Worm (Caenorhabditis elegans) whole organism, midembryonic: ENCODE results near the gene Y44A6D.3.

ENCODE experiments used
- T22C8.4 ChIP-seq: fragments of 200-800 bp; sonication (Bioruptor generic); IDR thresholded peaks from 2 replicates; pipeline ENCODE4 v1.3.6; 2022; ENCODE audit warnings: missing genetic modification characterization, missing compliant biosample characterization
- cog-1 ChIP-seq: sonication (generic microtip); optimal IDR thresholded peaks from 2 replicates; lab custom pipeline; 2016; ENCODE audit warnings: missing genetic modification characterization, missing compliant biosample characterization
- flt-1 ChIP-seq: fragments of 200-800 bp; sonication (Bioruptor generic); IDR thresholded peaks from 2 replicates; pipeline ENCODE4 v1.3.6; 2022; ENCODE audit warnings: missing genetic modification characterization, missing compliant biosample characterization
- klf-2 ChIP-seq: fragments of 200-800 bp; sonication (Bioruptor generic); conservative IDR thresholded peaks from 2 replicates; pipeline ENCODE4 v1.3.6; 2022; ENCODE audit warnings: missing genetic modification reagents, missing genetic modification characterization, missing compliant biosample characterization
- med-1 ChIP-seq: sonication (generic microtip); optimal IDR thresholded peaks from 2 replicates; lab custom pipeline; 2017; ENCODE audit warnings: missing genetic modification characterization, mild to moderate bottlenecking, missing compliant biosample characterization, antibody characterized with exemption, missing genetic modification reagents; ENCODE audit not compliant: insufficient read depth
- ref-1 ChIP-seq: fragments of 200-800 bp; sonication (Bioruptor generic); conservative IDR thresholded peaks from 2 replicates; pipeline ENCODE4 v1.3.6; 2022; ENCODE audit warnings: missing genetic modification reagents, missing genetic modification characterization, missing compliant biosample characterization
- tab-1 ChIP-seq: fragments of 200-800 bp; sonication (Bioruptor generic); IDR thresholded peaks from 2 replicates; pipeline ENCODE4 v1.3.6; 2022; ENCODE audit warnings: missing genetic modification characterization, missing compliant biosample characterization
- ztf-23 ChIP-seq: fragments of 200-800 bp; sonication (Bioruptor generic); IDR thresholded peaks from 2 replicates; pipeline ENCODE4 v1.3.6; 2022; ENCODE audit warnings: missing genetic modification reagents, missing genetic modification characterization, missing compliant biosample characterization
- ztf-29 ChIP-seq: fragments of 200-800 bp; sonication (Bioruptor generic); IDR thresholded peaks from 2 replicates; pipeline ENCODE4 v1.3.6; 2022; ENCODE audit warnings: missing genetic modification reagents, missing genetic modification characterization, missing compliant biosample characterization

Gene Y44A6D.3

DNA sequence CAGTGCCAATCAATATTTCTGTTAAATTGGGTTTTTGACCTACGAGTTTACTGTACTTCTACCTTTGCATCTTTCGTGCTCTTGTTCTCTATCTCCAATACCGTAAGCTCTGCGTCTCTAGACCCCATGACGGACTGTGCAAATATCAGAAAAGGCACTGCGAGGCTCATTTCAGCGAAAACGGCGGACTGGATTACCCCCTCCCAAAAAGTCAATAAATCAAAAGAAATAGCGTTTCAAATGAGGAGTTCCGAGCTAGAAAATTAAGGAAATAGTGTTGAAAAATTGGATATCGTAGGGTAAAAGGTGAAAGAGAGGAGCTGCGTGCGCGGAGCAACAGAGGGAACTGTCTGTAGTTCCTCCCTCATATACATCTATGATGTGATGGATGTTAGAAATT, 30.5 kb downstream of the Y44A6D.3 start:
- TF ChIP-seq med-1 (GFP tag; lab: Kevin White, UChicago) (no peak), ref-1 (GFP tag; lab: Robert Waterston, UW) (no peak), cog-1 (tag; lab: Kevin White, UChicago) (no peak), klf-2 (no peak), ztf-29 (GFP tag; lab: Robert Waterston, UW) (no peak), T22C8.4 (GFP tag; lab: Robert Waterston, UW) (no peak), ztf-23 (GFP tag; lab: Robert Waterston, UW) (no peak), tab-1 (GFP tag; lab: Robert Waterston, UW) (no peak), flt-1 (GFP tag; lab: Robert Waterston, UW) (no peak)

DNA sequence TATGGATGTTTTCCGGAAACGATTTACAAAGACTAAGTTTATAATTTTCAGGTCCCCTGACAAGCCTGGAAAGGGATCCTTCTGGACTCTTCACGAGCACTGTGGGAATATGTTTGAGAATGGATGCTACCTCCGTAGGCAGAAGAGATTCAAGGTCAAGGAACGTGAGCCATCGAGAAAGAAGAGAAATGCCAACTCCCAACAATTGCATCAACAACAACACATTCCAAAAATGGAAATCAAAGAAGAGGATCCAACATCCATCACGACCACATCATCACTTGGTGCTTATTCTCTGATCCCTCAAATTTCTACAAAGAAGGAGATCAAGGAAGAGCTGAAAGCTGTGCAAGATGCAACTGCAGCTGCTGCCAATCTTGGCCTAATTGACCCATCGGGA, 34.1 kb downstream of the Y44A6D.3 start:
- TF ChIP-seq T22C8.4 (GFP tag; lab: Robert Waterston, UW) (no peak), ztf-23 (GFP tag; lab: Robert Waterston, UW) (no peak), tab-1 (GFP tag; lab: Robert Waterston, UW) (no peak), klf-2 (no peak), flt-1 (GFP tag; lab: Robert Waterston, UW) (no peak), cog-1 (tag; lab: Kevin White, UChicago) (no peak)

DNA sequence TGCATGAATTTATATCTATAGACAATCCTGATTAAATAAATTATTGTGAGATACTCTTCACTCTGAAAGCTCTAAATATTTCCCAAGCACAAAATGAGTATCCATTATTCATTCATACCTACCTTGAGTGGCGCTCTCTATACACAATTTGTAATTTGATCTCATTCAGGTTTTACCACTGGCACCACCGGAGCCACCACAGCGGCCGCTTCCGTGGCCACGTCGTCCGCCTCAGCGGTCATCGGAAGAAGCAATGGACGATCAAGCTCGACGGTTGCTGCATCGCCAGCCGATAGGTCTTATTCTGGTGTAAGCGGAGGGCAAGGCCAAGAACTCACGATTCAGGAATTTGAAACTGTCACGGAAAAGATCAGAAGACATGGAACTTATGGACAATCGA, 35.0 kb downstream of the Y44A6D.3 start:
- no peak for TF ChIP-seq T22C8.4 (GFP tag; lab: Robert Waterston, UW)
- no peak for TF ChIP-seq flt-1 (GFP tag; lab: Robert Waterston, UW)
- no peak for TF ChIP-seq klf-2
- TF ChIP-seq ztf-29 (GFP tag; lab: Robert Waterston, UW), result no peak
- no peak for TF ChIP-seq ztf-23 (GFP tag; lab: Robert Waterston, UW)
- no peak for TF ChIP-seq med-1 (GFP tag; lab: Kevin White, UChicago)
- TF ChIP-seq ref-1 (GFP tag; lab: Robert Waterston, UW), result no peak

DNA sequence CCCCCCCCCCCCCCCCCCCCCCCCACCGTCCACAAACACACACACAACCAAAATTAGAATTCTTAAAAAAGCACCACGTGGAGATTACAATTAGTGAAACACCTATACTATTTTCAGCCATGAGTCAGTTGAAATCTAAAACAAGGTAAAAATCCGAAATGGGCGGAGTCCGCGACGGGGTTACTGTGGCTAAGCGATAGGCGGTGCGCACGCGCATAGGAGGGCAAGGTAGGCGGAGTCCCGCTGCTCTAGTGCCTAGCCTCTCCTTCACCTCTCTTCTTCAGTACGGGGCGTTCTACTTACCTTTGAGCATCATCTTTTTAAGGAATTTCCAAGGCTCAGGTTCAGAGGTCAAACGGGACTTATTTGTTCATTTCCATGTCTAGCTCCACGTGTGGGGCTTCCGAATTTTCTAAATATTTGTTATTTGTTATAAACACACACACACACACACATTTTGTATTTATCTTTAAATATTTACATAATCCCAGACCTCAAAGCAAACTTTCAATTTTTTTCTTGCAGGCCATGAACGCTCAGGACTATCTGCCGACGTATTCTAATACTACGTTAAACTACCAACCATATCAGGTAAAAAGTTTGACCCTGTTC, 35.7 kb downstream of the Y44A6D.3 start:
- TF ChIP-seq flt-1 (GFP tag; lab: Robert Waterston, UW), result no peak
- no peak for TF ChIP-seq T22C8.4 (GFP tag; lab: Robert Waterston, UW)
- TF ChIP-seq ztf-29 (GFP tag; lab: Robert Waterston, UW), result no peak
- TF ChIP-seq cog-1 (tag; lab: Kevin White, UChicago), result no peak
- no peak for TF ChIP-seq med-1 (GFP tag; lab: Kevin White, UChicago)
- no peak for TF ChIP-seq ztf-23 (GFP tag; lab: Robert Waterston, UW)
- no peak for TF ChIP-seq klf-2
- no peak for TF ChIP-seq tab-1 (GFP tag; lab: Robert Waterston, UW)
- no peak for TF ChIP-seq ref-1 (GFP tag; lab: Robert Waterston, UW)

DNA sequence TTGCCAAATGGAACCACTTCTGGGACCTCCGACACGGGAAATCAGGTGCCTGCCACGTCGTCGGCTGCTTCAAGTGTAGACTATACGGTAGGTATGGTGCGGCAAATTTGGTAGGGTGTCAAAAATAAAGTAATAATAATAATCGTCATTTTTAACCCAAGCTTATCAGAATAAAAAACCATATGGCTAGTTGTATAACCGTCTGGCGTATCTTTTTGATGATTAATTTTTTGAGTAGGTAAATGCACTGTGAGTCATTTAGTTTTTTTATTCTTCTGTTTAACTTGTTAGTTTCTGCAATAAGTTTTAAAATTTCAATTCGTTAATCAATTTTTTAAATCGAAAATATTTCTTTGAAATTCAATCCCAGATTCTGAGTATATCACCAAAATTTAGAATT, 36.7 kb downstream of the Y44A6D.3 start:
- TF ChIP-seq med-1 (GFP tag; lab: Kevin White, UChicago) (no peak), flt-1 (GFP tag; lab: Robert Waterston, UW) (no peak), T22C8.4 (GFP tag; lab: Robert Waterston, UW) (no peak), ref-1 (GFP tag; lab: Robert Waterston, UW) (no peak), ztf-23 (GFP tag; lab: Robert Waterston, UW) (no peak), cog-1 (tag; lab: Kevin White, UChicago) (no peak)

DNA sequence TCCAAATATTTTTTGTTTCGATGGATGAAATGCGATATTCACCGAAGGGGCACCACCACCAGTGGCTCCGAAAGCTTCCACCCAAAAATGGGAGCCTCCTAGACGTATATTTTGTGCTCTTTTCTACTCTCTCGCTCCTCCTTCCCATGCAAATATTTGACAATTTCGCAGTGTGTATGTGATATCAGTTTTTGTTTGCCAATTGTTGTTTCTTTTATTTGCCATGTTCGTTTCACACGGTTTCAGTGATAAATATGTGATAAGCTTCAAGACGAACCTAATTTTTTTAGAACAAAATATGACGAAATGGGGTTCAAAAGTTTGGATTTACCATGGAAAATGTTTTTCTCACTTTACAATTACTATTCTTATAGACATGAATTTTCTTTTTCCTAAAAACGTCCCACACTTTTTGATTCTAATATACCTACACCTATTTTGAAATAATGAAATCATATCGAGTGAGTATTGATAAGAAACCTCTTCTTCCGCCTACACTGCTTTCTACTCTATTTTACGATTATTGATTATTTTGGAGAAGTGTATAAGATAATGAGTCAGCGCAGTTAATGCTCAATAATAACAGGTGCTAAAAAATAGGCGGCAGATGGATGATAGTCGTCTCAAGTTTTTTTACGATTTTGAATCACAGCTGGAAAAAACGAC, 38.2 kb downstream of the Y44A6D.3 start:
- TF ChIP-seq ztf-23 (GFP tag; lab: Robert Waterston, UW), result no peak
- TF ChIP-seq ztf-29 (GFP tag; lab: Robert Waterston, UW), result no peak
- no peak for TF ChIP-seq tab-1 (GFP tag; lab: Robert Waterston, UW)
- TF ChIP-seq flt-1 (GFP tag; lab: Robert Waterston, UW), result no peak
- TF ChIP-seq ref-1 (GFP tag; lab: Robert Waterston, UW), result no peak
- TF ChIP-seq T22C8.4 (GFP tag; lab: Robert Waterston, UW), result no peak
- no peak for TF ChIP-seq cog-1 (tag; lab: Kevin White, UChicago)
- TF ChIP-seq klf-2, result no peak
- TF ChIP-seq med-1 (GFP tag; lab: Kevin White, UChicago), result no peak

DNA sequence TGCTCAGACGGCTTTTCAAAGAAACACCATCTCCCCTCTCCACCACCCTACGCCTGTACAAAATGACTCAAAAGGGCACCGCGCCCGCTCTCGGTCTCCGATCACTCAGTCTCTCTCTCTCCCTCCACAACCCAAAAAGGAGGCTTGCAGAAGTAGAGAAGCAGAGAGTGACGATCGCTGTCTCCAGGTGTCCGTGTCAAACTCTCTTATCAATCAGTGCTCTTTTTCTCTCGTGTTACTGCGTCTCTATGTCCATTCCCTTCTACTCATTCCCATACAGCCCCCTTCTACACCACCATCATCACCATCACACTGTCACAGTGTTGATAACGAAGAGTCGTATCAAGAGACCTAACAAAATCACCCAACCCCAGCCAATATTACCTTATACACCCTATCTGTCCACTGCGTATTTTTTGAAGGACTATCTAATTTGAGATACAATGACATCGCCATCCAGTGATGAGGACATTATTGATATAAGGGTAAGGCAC, 39.6 kb downstream of the Y44A6D.3 start, which contains the start of gene pha-4:
pha-4 (plus strand) TSS at position 444 of the 494 bp plus-strand sequence.
- TF ChIP-seq ztf-29 (GFP tag; lab: Robert Waterston, UW) (0 out of 2 replicates have a peak, but pooled peaks have one; percentile 39), tab-1 (GFP tag; lab: Robert Waterston, UW) (no peak), med-1 (GFP tag; lab: Kevin White, UChicago) (no peak), T22C8.4 (GFP tag; lab: Robert Waterston, UW) (no peak)

DNA sequence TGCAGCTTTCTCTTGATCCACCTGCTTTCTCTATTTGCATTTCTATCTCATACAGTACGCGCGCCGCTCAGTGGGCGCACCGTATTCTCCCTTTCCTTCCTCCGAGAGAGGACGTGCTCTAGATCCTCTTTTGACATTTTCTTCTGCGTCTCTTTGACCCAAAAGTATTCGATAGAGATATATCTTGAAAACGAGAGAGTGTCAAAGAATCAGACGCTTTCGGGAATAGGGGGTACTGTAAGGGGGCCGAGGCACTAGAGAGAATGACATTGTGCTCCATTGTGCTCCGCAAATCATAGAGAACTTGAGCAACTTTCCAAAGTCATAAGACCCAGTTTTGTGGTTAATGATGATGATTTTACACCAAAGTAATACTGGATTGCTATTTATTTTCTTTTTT, 43.1 kb downstream of the Y44A6D.3 start:
- TF ChIP-seq tab-1 (GFP tag; lab: Robert Waterston, UW), result no peak
- TF ChIP-seq ztf-29 (GFP tag; lab: Robert Waterston, UW), result no peak
- TF ChIP-seq cog-1 (tag; lab: Kevin White, UChicago), result no peak
- TF ChIP-seq med-1 (GFP tag; lab: Kevin White, UChicago), result no peak
- TF ChIP-seq T22C8.4 (GFP tag; lab: Robert Waterston, UW), result no peak
- TF ChIP-seq flt-1 (GFP tag; lab: Robert Waterston, UW), result no peak
- TF ChIP-seq klf-2, result no peak
- TF ChIP-seq ztf-23 (GFP tag; lab: Robert Waterston, UW), result no peak
- no peak for TF ChIP-seq ref-1 (GFP tag; lab: Robert Waterston, UW)

DNA sequence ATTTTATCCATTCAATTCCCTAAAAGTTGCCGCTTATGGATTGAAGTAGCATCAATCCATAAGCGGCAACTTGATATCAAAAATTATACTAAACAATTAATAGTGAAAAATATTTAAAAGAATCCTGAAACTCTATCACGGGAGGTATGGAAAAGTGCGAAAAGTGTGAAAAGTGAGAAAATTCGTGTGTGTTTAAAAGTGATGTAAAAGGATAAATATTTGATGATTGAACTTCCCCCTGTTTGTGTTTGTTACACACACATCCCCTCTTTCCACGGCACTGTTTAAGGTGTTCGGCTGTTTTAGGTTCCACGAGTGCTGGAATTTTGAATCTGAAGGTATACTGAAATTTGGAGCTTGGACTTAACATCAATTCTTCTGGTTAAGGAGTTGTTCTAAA, 44.3 kb downstream of the Y44A6D.3 start:
- TF ChIP-seq ztf-29 (GFP tag; lab: Robert Waterston, UW) (no peak), klf-2 (no peak), T22C8.4 (GFP tag; lab: Robert Waterston, UW) (no peak), tab-1 (GFP tag; lab: Robert Waterston, UW) (no peak), flt-1 (GFP tag; lab: Robert Waterston, UW) (no peak), ref-1 (GFP tag; lab: Robert Waterston, UW) (no peak), ztf-23 (GFP tag; lab: Robert Waterston, UW) (no peak), med-1 (GFP tag; lab: Kevin White, UChicago) (no peak), cog-1 (tag; lab: Kevin White, UChicago) (no peak)
